Fruit fly (Drosophila melanogaster): Measurements from ENCODE around the gene KaiR1D.

The KaiR1D gene

dm6 chr3R:20834770-20835183, 31.3 kb downstream of the KaiR1D start (continued):
- TF ChIP-seq sc (optimal IDR thresholded peaks at IDR 0.05), result no peak
- TF ChIP-seq sc (GFP tag; optimal IDR thresholded peaks at IDR 0.05), result peak; percentile 35
- peak; percentile 4 for TF ChIP-seq sug (tag; optimal IDR thresholded peaks at IDR 0.05)
- TF ChIP-seq C15 (GFP tag; IDR thresholded peaks at IDR 0.05), result no peak
- no peak for TF ChIP-seq Side (GFP tag; optimal IDR thresholded peaks at IDR 0.05)
- peak; percentile 3 for TF ChIP-seq btn (GFP tag; optimal IDR thresholded peaks at IDR 0.05)
- TF ChIP-seq trh (GFP tag; optimal IDR thresholded peaks at IDR 0.05), result no peak
- peak; percentile 29 for TF ChIP-seq fd64A (GFP tag; optimal IDR thresholded peaks at IDR 0.05)
- TF ChIP-seq Neu2 (GFP tag; optimal IDR thresholded peaks at IDR 0.05; ENCODE audit: borderline replicate concordance), result no peak
- TF ChIP-seq fd96Cb (tag; optimal IDR thresholded peaks at IDR 0.05), result no peak
- no peak for TF ChIP-seq insv (GFP tag; optimal IDR thresholded peaks at IDR 0.05)
- TF ChIP-seq pb (GFP tag; optimal IDR thresholded peaks at IDR 0.05), result no peak
- no peak for TF ChIP-seq lbe (GFP tag; optimal IDR thresholded peaks at IDR 0.05)
- TF ChIP-seq pnt (GFP tag; optimal IDR thresholded peaks at IDR 0.05), result no peak
- TF ChIP-seq CG12299 (tag; optimal IDR thresholded peaks at IDR 0.05), result peak; percentile 65
- TF ChIP-seq CG30020 (tag; optimal IDR thresholded peaks at IDR 0.05), result no peak
- TF ChIP-seq CG15073 (GFP tag; optimal IDR thresholded peaks at IDR 0.05), result no peak
- TF ChIP-seq MTF-1 (GFP tag; optimal IDR thresholded peaks at IDR 0.05; ENCODE audit: borderline replicate concordance), result peak; percentile 62
- TF ChIP-seq ems (GFP tag; optimal IDR thresholded peaks at IDR 0.05), result peak; percentile 19
- no peak for TF ChIP-seq CG1832 (GFP tag; optimal IDR thresholded peaks at IDR 0.05)
- no peak for TF ChIP-seq Drgx (GFP tag; IDR thresholded peaks at IDR 0.05)
- no peak for TF ChIP-seq dati (GFP tag; IDR thresholded peaks at IDR 0.05)
- no peak for TF ChIP-seq Atf-2 (GFP tag; optimal IDR thresholded peaks at IDR 0.05)
- no peak for TF ChIP-seq CG9215 (GFP tag; IDR thresholded peaks at IDR 0.05)
- TF ChIP-seq dysf (GFP tag; IDR thresholded peaks at IDR 0.05), result peak; percentile 40; the same call in 1 of the 3 replicates
- TF ChIP-seq CG4282 (GFP tag; optimal IDR thresholded peaks at IDR 0.05), result no peak
- peak; percentile 21 for TF ChIP-seq CG8924 (tag; optimal IDR thresholded peaks at IDR 0.05)
- no peak for TF ChIP-seq CG16813 (GFP tag; IDR thresholded peaks at IDR 0.05; ENCODE audit: partially characterized antibody)
- no peak for TF ChIP-seq CG6689 (GFP tag; IDR thresholded peaks at IDR 0.05)
- TF ChIP-seq p53 (GFP tag; optimal IDR thresholded peaks at IDR 0.05), result no peak
- TF ChIP-seq CG14050 (GFP tag; IDR thresholded peaks at IDR 0.05), result no peak
- peak; percentile 68 for TF ChIP-seq CG2875 (GFP tag; optimal IDR thresholded peaks at IDR 0.05)
- TF ChIP-seq Lim3 (GFP tag; IDR thresholded peaks at IDR 0.05), result no peak
- TF ChIP-seq CG4360 (GFP tag; IDR thresholded peaks at IDR 0.05), result no peak
- no peak for TF ChIP-seq BEAF-32 (GFP tag; optimal IDR thresholded peaks at IDR 0.05)
- TF ChIP-seq lov (optimal IDR thresholded peaks at IDR 0.05), result no peak
- no peak for TF ChIP-seq lov (GFP tag; IDR thresholded peaks at IDR 0.05)
- TF ChIP-seq bowl (GFP tag; IDR thresholded peaks at IDR 0.05), result no peak
- peak; percentile 67 for TF ChIP-seq wek (GFP tag; optimal IDR thresholded peaks at IDR 0.05)
- peak; percentile 53 for TF ChIP-seq Sox102F (GFP tag; optimal IDR thresholded peaks at IDR 0.05)
- no peak for TF ChIP-seq CG8290 (GFP tag; optimal IDR thresholded peaks at IDR 0.05)
- TF ChIP-seq CG8290 (tag; optimal IDR thresholded peaks at IDR 0.05), result peak in 1 of 2 experiments; percentile 91
- TF ChIP-seq CG2199 (GFP tag; IDR thresholded peaks at IDR 0.05), result no peak
- no peak for TF ChIP-seq zf30C (GFP tag; optimal IDR thresholded peaks at IDR 0.05)
- TF ChIP-seq CG17568 (GFP tag; optimal IDR thresholded peaks at IDR 0.05), result peak; percentile 85
- no peak for TF ChIP-seq TFAM (GFP tag; optimal IDR thresholded peaks at IDR 0.05)
- TF ChIP-seq Oli (tag; optimal IDR thresholded peaks at IDR 0.05), result peak; percentile 44
- no peak for TF ChIP-seq Usf (GFP tag; optimal IDR thresholded peaks at IDR 0.05)
- TF ChIP-seq Hmx (GFP tag; optimal IDR thresholded peaks at IDR 0.05), result no peak
- TF ChIP-seq CrebB (tag; optimal IDR thresholded peaks at IDR 0.05), result peak; percentile 73
- no peak for TF ChIP-seq danr (GFP tag; IDR thresholded peaks at IDR 0.05)
- no peak for TF ChIP-seq aop (GFP tag; IDR thresholded peaks at IDR 0.05)
- TF ChIP-seq sens (GFP tag), result peak; percentile 67

Measured in whole organism, embryonic.